Worm (Caenorhabditis elegans) whole organism, L1 larva: ENCODE results near the gene acs-3.

ENCODE experiments used
- dsc-1 ChIP-seq: sonication (generic microtip); optimal IDR thresholded peaks from 2 replicates; lab custom pipeline; 2016; ENCODE audit warnings: mild to moderate bottlenecking, missing genetic modification characterization, missing compliant biosample characterization
- irx-1 ChIP-seq: sonication (generic microtip); optimal IDR thresholded peaks from 2 replicates; lab custom pipeline; 2016; ENCODE audit warnings: missing genetic modification characterization, missing compliant biosample characterization
- lsy-2 ChIP-seq, 2 experiments: fragments of 150-350 bp; optimal IDR thresholded peaks; 2 replicates each; lab custom pipeline; 2014; ENCODE audit warnings: missing biosample characterization in 2 of 2, missing genetic modification characterization in 2 of 2

DNA sequence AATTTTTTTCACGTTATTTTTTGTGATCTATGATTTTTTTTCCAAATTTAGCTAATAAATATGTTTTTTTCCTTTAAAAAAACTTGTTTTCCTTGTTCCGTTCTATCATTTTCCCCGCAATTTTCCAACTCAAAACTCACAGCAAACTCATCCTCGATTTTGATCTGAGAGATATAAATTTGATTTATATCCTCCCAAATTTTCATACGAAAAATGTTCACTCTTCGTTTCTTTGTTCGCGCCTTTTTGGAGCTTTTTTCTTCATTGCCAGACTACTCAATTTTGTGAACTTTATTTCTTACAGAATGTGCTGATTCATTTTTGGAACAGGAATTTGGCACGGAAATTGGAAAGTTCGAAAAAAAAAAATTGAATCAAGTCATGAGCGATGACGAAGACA, 49.4 kb downstream of the acs-3 start, which contains the start of gene F59A7.14:
- no peak for TF ChIP-seq irx-1 (tag; lab: Kevin White, UChicago)
- no peak for TF ChIP-seq dsc-1
- TF ChIP-seq lsy-2 (tag; optimal IDR thresholded peaks at IDR 0.05; lab: Kevin White, UChicago): no peak
